Worm (Caenorhabditis elegans) whole organism, young adult: ENCODE measurements around the gene haf-3.
"Not testable (repeated sequence)": the region's sequence is repeated elsewhere in the genome, so short reads cannot be mapped to it uniquely, and the experiment has no call there.

Experiments
- B0019.2 ChIP-seq: fragments of 200-800 bp; sonication (Bioruptor generic); conservative IDR thresholded peaks from 2 replicates; pipeline ENCODE4 v1.3.6; 2022; ENCODE audit warnings: missing genetic modification reagents, missing genetic modification characterization, missing compliant biosample characterization
- B0035.1 ChIP-seq: sonication (generic microtip); optimal IDR thresholded peaks from 2 replicates; lab custom pipeline; 2016; ENCODE audit warnings: missing genetic modification characterization, mild to moderate bottlenecking, missing compliant biosample characterization, missing genotype, missing genetic modification reagents
- B0336.3 ChIP-seq: fragments of 200-800 bp; sonication (Bioruptor generic); IDR thresholded peaks from 2 replicates; pipeline ENCODE4 v1.3.6; 2022; ENCODE audit warnings: missing genetic modification characterization, missing compliant biosample characterization
- C17E4.6 ChIP-seq: fragments of 200-800 bp; sonication (Bioruptor generic); IDR thresholded peaks from 2 replicates; pipeline ENCODE4 v1.3.6; 2022; ENCODE audit warnings: missing genetic modification reagents, missing genetic modification characterization, missing compliant biosample characterization
- F55B11.4 ChIP-seq: sonication (generic microtip); optimal IDR thresholded peaks from 2 replicates; lab custom pipeline; 2016; ENCODE audit warnings: missing compliant biosample characterization, missing genetic modification characterization, borderline replicate concordance; ENCODE audit not compliant: insufficient read depth
- F57A8.1 ChIP-seq: fragments of 200-800 bp; sonication (Bioruptor generic); optimal IDR thresholded peaks from 2 replicates; lab custom pipeline; 2018; ENCODE audit warnings: mild to moderate bottlenecking, missing genetic modification characterization, moderate library complexity, missing compliant biosample characterization
- F57C9.4 ChIP-seq: sonication (generic microtip); optimal IDR thresholded peaks from 2 replicates; lab custom pipeline; 2017; ENCODE audit warnings: mild to moderate bottlenecking, missing genetic modification characterization, missing compliant biosample characterization
- K12H6.12 ChIP-seq: fragments of 200-800 bp; sonication (Bioruptor generic); optimal IDR thresholded peaks from 2 replicates; lab custom pipeline; 2018; ENCODE audit warnings: mild to moderate bottlenecking, missing genetic modification characterization, missing compliant biosample characterization
- Y53F4B.3 ChIP-seq: fragments of 200-800 bp; sonication (Bioruptor generic); IDR thresholded peaks from 2 replicates; pipeline ENCODE4 v1.3.6; 2022; ENCODE audit warnings: missing genetic modification reagents, missing genetic modification characterization, missing compliant biosample characterization
- Y79H2A.3 ChIP-seq: fragments of 200-800 bp; sonication (Bioruptor generic); conservative IDR thresholded peaks from 2 replicates; pipeline ENCODE4 v1.3.6; 2022; ENCODE audit warnings: missing genetic modification reagents, missing genetic modification characterization, missing compliant biosample characterization
- Y95B8A.8 ChIP-seq: fragments of 200-800 bp; sonication (Bioruptor generic); IDR thresholded peaks from 2 replicates; pipeline ENCODE4 v1.3.6; 2022; ENCODE audit warnings: missing genetic modification reagents, missing genetic modification characterization, missing compliant biosample characterization
- akir-1 ChIP-seq: fragments of 200-800 bp; sonication (Bioruptor generic); optimal IDR thresholded peaks from 2 replicates; lab custom pipeline; 2018; ENCODE audit warnings: mild to moderate bottlenecking, missing genetic modification characterization, moderate library complexity, missing compliant biosample characterization
- ama-1 ChIP-seq, 3 experiments: fragments of 150-350 bp in 1 of 3; sonication (generic microtip) in 2 of 3; optimal IDR thresholded peaks; 2 replicates each; lab custom pipeline; 2014 to 2018; ENCODE audit warnings: missing biosample characterization in 2 of 3, missing genetic modification characterization in 2 of 3, missing genetic modification reagents in 2 of 3
- aptf-2 ChIP-seq: fragments of 200-800 bp; sonication (Bioruptor generic); conservative IDR thresholded peaks from 2 replicates; pipeline ENCODE4 v1.3.6; 2022; ENCODE audit warnings: missing genetic modification reagents, missing genetic modification characterization, missing compliant biosample characterization
- aptf-3 ChIP-seq: fragments of 200-800 bp; sonication (Bioruptor generic); IDR thresholded peaks from 2 replicates; pipeline ENCODE4 v1.3.6; 2022; ENCODE audit warnings: missing genetic modification characterization, missing compliant biosample characterization
- atf-7 ChIP-seq: sonication (generic microtip); optimal IDR thresholded peaks from 2 replicates; lab custom pipeline; 2017; ENCODE audit warnings: mild to moderate bottlenecking, missing genetic modification characterization, missing compliant biosample characterization
- athp-1 ChIP-seq: sonication (generic microtip); optimal IDR thresholded peaks from 2 replicates; lab custom pipeline; 2017; ENCODE audit warnings: mild to moderate bottlenecking, missing genetic modification characterization, missing compliant biosample characterization
- ceh-79 ChIP-seq: sonication (generic microtip); optimal IDR thresholded peaks from 2 replicates; lab custom pipeline; 2017; ENCODE audit warnings: mild to moderate bottlenecking, missing genetic modification characterization, missing compliant biosample characterization
- ceh-91 ChIP-seq: fragments of 200-800 bp; sonication (Bioruptor generic); IDR thresholded peaks from 2 replicates; pipeline ENCODE4 v1.3.6; 2022; ENCODE audit warnings: missing genetic modification reagents, missing genetic modification characterization, missing compliant biosample characterization
- chd-7 ChIP-seq: sonication (generic microtip); optimal IDR thresholded peaks from 2 replicates; lab custom pipeline; 2016; ENCODE audit warnings: mild to moderate bottlenecking, missing genetic modification characterization, moderate library complexity, missing compliant biosample characterization
- dox-1 ChIP-seq: fragments of 200-800 bp; sonication (Bioruptor generic); IDR thresholded peaks from 2 replicates; pipeline ENCODE4 v1.3.6; 2022; ENCODE audit warnings: missing genetic modification reagents, missing genetic modification characterization, missing compliant biosample characterization
- dpff-1 ChIP-seq: sonication (generic microtip); optimal IDR thresholded peaks from 2 replicates; lab custom pipeline; 2017; ENCODE audit warnings: mild to moderate bottlenecking, missing genetic modification characterization, missing compliant biosample characterization
- egrh-3 ChIP-seq: fragments of 200-800 bp; sonication (Bioruptor generic); IDR thresholded peaks from 2 replicates; pipeline ENCODE4 v1.3.6; 2022; ENCODE audit warnings: missing genetic modification reagents, missing genetic modification characterization, missing compliant biosample characterization
- lag-1 ChIP-seq: fragments of 200-800 bp; sonication (Bioruptor generic); IDR thresholded peaks from 2 replicates; pipeline ENCODE4 v1.3.6; 2022; ENCODE audit warnings: missing genetic modification reagents, missing genetic modification characterization, missing compliant biosample characterization
- lin-35 ChIP-seq, 3 experiments: fragments of 150-350 bp in 2 of 3; sonication (generic microtip) in 1 of 3; optimal IDR thresholded peaks; 2 replicates each; lab custom pipeline; 2014 to 2018; ENCODE audit warnings: missing biosample characterization in 3 of 3, missing genetic modification characterization in 3 of 3, missing genetic modification reagents in 3 of 3
- lin-40 ChIP-seq: sonication (generic microtip); optimal IDR thresholded peaks from 2 replicates; lab custom pipeline; 2016; ENCODE audit warnings: missing genetic modification characterization, mild to moderate bottlenecking, missing compliant biosample characterization, missing genotype, missing genetic modification reagents
- lin-54 ChIP-seq: fragments of 200-800 bp; sonication (Bioruptor generic); optimal IDR thresholded peaks from 2 replicates; lab custom pipeline; 2018; ENCODE audit warnings: mild to moderate bottlenecking, missing genetic modification characterization, missing compliant biosample characterization
- madf-6 ChIP-seq: fragments of 200-800 bp; sonication (Bioruptor generic); IDR thresholded peaks from 2 replicates; pipeline ENCODE4 v1.3.6; 2022; ENCODE audit warnings: missing genetic modification reagents, missing genetic modification characterization, missing compliant biosample characterization
- mcd-1 ChIP-seq: fragments of 200-800 bp; sonication (Bioruptor generic); IDR thresholded peaks from 2 replicates; pipeline ENCODE4 v1.3.6; 2022; ENCODE audit warnings: missing genetic modification reagents, missing genetic modification characterization, missing compliant biosample characterization
- mel-28 ChIP-seq: sonication (generic microtip); optimal IDR thresholded peaks from 2 replicates; lab custom pipeline; 2016; ENCODE audit warnings: borderline replicate concordance, mild to moderate bottlenecking, missing genetic modification characterization, missing compliant biosample characterization
- mes-4 ChIP-seq: sonication (generic microtip); optimal IDR thresholded peaks from 2 replicates; lab custom pipeline; 2016; ENCODE audit warnings: missing genotype, missing genetic modification characterization, missing compliant biosample characterization
- nfya-1 ChIP-seq: sonication (generic microtip); optimal IDR thresholded peaks from 2 replicates; lab custom pipeline; 2017; ENCODE audit warnings: antibody characterized with exemption, missing compliant biosample characterization, missing genetic modification characterization, borderline replicate concordance; ENCODE audit not compliant: insufficient read depth
- nfyb-1 ChIP-seq: fragments of 200-800 bp; sonication (Bioruptor generic); IDR thresholded peaks from 2 replicates; pipeline ENCODE4 v1.3.6; 2022; ENCODE audit warnings: missing genetic modification reagents, missing genetic modification characterization, missing compliant biosample characterization
- pha-4 ChIP-seq: fragments of 150-350 bp; sonication (generic microtip); optimal IDR thresholded peaks from 2 replicates; lab custom pipeline; 2014; ENCODE audit warnings: missing biosample characterization, missing genetic modification reagents, missing genetic modification characterization
- rcor-1 ChIP-seq: fragments of 200-800 bp; sonication (Bioruptor generic); IDR thresholded peaks from 2 replicates; pipeline ENCODE4 v1.3.6; 2022; ENCODE audit warnings: missing genetic modification reagents, missing genetic modification characterization, missing compliant biosample characterization
- sea-2 ChIP-seq: fragments of 200-800 bp; sonication (Bioruptor generic); IDR thresholded peaks from 2 replicates; pipeline ENCODE4 v1.3.6; 2022; ENCODE audit warnings: missing genetic modification characterization, missing compliant biosample characterization
- snpc-4 ChIP-seq, 5 experiments: fragments of 150-350 bp in 1 of 5; sonication (generic microtip) in 4 of 5; optimal IDR thresholded peaks; 2 replicates each; lab custom pipeline; 2014 to 2018; ENCODE audit warnings: missing genetic modification characterization in 5 of 5, missing biosample characterization in 3 of 5, antibody characterized with exemption in 2 of 5, mild to moderate bottlenecking in 2 of 5, missing compliant biosample characterization in 2 of 5, missing genotype in 2 of 5, moderate library complexity in 2 of 5, missing genetic modification reagents in 1 of 5
- sptf-2 ChIP-seq: fragments of 200-800 bp; sonication (Bioruptor generic); optimal IDR thresholded peaks from 2 replicates; lab custom pipeline; 2018; ENCODE audit warnings: mild to moderate bottlenecking, missing genetic modification characterization, missing compliant biosample characterization
- tbp1 ChIP-seq: fragments of 200-800 bp; sonication (Bioruptor generic); optimal IDR thresholded peaks from 2 replicates; lab custom pipeline; 2018; ENCODE audit warnings: mild to moderate bottlenecking, missing genetic modification characterization, missing compliant biosample characterization
- ztf-18 ChIP-seq: sonication (generic microtip); optimal IDR thresholded peaks from 2 replicates; lab custom pipeline; 2016; ENCODE audit warnings: missing genotype, mild to moderate bottlenecking, missing genetic modification characterization, missing compliant biosample characterization
- ztf-25 ChIP-seq: fragments of 200-800 bp; sonication (Bioruptor generic); IDR thresholded peaks from 2 replicates; pipeline ENCODE4 v1.3.6; 2022; ENCODE audit warnings: missing genetic modification reagents, missing genetic modification characterization, missing compliant biosample characterization
- ztf-3 ChIP-seq: fragments of 200-800 bp; sonication (Bioruptor generic); optimal IDR thresholded peaks from 2 replicates; lab custom pipeline; 2018; ENCODE audit warnings: mild to moderate bottlenecking, missing genetic modification characterization, missing compliant biosample characterization

The haf-3 gene

DNA sequence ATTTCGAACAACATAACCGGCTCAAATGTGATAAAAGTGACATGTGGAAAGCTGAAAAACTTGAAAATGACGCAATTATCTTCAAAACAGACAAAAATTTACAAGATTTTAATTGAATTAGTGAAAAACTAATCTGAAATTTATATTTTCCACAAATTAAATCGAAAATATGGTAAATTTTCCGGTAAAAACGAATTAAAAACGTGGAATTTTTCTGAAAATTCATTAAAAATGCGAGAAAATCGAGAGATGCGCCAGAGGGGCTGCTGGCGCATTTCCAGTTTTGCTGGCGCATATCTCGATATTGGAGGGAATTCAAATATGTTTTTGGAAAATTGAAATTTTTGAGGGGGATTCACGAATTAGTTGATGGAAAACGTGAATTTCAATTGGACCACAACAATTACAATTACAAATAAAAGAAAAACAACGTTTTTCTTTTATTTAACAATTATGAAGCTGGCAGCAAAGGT, at the start of gene haf-3, which contains the start of gene F57A10.2 (continued):
- TF ChIP-seq K12H6.12 (tag; lab: Kevin White, UChicago) (peak; percentile 60), mes-4 (tag; lab: Kevin White, UChicago) (no peak), akir-1 (GFP tag; lab: Kevin White, UChicago) (no peak), aptf-2 (GFP tag; lab: Robert Waterston, UW) (no peak), lin-40 (tag; lab: Kevin White, UChicago) (peak; percentile 93), chd-7 (tag; lab: Kevin White, UChicago) (peak; percentile 38), ztf-25 (GFP tag; lab: Robert Waterston, UW) (no peak), atf-7 (tag; lab: Kevin White, UChicago) (peak; percentile 55), Y95B8A.8 (GFP tag; lab: Robert Waterston, UW) (no peak), Y53F4B.3 (GFP tag; lab: Robert Waterston, UW) (no peak), C17E4.6 (GFP tag; lab: Robert Waterston, UW) (no peak), sptf-2 (no peak), madf-6 (GFP tag; lab: Robert Waterston, UW) (peak; percentile 85), Y79H2A.3 (no peak), nfya-1 (tag; lab: Kevin White, UChicago) (no peak), ceh-91 (GFP tag; lab: Robert Waterston, UW) (peak; percentile 67), nfyb-1 (GFP tag; lab: Robert Waterston, UW) (peak; percentile 92), ama-1 (optimal IDR thresholded peaks at IDR 0.05; lab: Kevin White, UChicago) (no peak), ama-1 (GFP tag; optimal IDR thresholded peaks at IDR 0.05; lab: Kevin White, UChicago) (no peak), F55B11.4 (tag; lab: Kevin White, UChicago) (no peak), ztf-18 (tag; lab: Kevin White, UChicago) (peak; percentile 98), rcor-1 (peak; percentile 90), lin-35 (GFP tag; optimal IDR thresholded peaks at IDR 0.05; lab: Kevin White, UChicago) (peak; percentile 81 to 97 (median 92)), B0019.2 (GFP tag; lab: Robert Waterston, UW) (no peak), ceh-79 (tag; lab: Kevin White, UChicago) (no peak), dox-1 (peak; percentile 93), egrh-3 (no peak), mel-28 (tag; lab: Kevin White, UChicago) (no peak), B0336.3 (GFP tag; lab: Robert Waterston, UW) (peak; percentile 86), lin-54 (GFP tag; lab: Kevin White, UChicago) (peak; percentile 99)

DNA sequence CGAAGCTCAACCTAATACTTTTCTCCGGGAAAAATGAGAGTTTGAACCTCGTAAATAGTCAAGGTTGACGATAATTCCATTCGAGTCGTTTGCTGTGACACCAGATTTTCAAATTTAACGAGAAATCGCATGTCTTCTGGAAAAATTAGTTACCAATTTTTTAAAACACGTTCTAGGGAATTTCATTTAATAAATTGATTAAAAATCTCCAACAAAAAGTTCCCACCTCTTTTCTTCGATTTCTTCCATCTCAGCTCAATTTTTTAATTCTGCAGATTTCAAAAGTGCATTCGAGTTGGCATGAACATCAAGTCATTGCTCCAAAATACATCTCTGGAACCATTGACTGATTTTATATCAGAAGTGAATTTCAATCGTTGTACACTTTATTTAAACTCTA, 46.0 kb upstream of the haf-3 start, which contains the start of gene nhr-282:
TSS of gene nhr-282 (plus strand) at position 301 of the 400 bp plus-strand sequence.
- TF ChIP-seq snpc-4 (GFP tag; optimal IDR thresholded peaks at IDR 0.05; lab: Kevin White, UChicago); snpc-4 (tag; optimal IDR thresholded peaks at IDR 0.05; lab: Kevin White, UChicago); F55B11.4 (tag; lab: Kevin White, UChicago); B0035.1 (tag; lab: Kevin White, UChicago): not testable (repeated sequence)

DNA sequence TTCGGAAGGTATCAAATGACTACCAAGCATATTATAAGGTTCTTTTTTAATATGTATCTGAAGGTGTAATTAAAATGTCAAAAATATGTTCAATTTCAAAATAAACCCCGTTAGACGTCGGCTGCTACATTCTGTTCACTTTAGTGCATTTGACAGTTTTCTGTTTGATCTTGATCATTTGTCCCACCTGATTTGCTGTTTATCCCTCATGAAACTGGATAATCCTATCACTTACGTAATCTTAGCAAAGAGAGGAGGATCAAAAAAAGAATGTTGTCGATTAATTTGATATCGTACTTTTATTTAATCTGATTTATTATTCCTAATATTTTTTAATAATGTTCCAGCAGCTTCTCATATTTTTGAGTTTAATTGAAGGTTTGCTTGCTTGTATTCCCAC, 44.5 kb upstream of the haf-3 start, which contains the start of gene F54B8.1:
TSS of gene F54B8.1 (plus strand) at position 301 of the 400 bp plus-strand sequence.
- no peak for TF ChIP-seq F57A8.1 (GFP tag; lab: Kevin White, UChicago)
- no peak for TF ChIP-seq aptf-3 (GFP tag; lab: Robert Waterston, UW)
- no peak for TF ChIP-seq dpff-1 (tag; lab: Kevin White, UChicago)
- no peak for TF ChIP-seq lag-1 (GFP tag; lab: Robert Waterston, UW)
- TF ChIP-seq Y53F4B.3 (GFP tag; lab: Robert Waterston, UW), result no peak
- no peak for TF ChIP-seq F57C9.4 (tag; lab: Kevin White, UChicago)
- TF ChIP-seq F55B11.4 (tag; lab: Kevin White, UChicago), result no peak
- TF ChIP-seq athp-1, result no peak
- no peak for TF ChIP-seq B0336.3 (GFP tag; lab: Robert Waterston, UW)
- TF ChIP-seq pha-4, result no peak
- no peak for TF ChIP-seq nfyb-1 (GFP tag; lab: Robert Waterston, UW)
- TF ChIP-seq tbp1 (GFP tag; lab: Kevin White, UChicago), result no peak
- TF ChIP-seq sea-2 (GFP tag; lab: Robert Waterston, UW), result no peak
- TF ChIP-seq mel-28 (tag; lab: Kevin White, UChicago), result no peak
- no peak for TF ChIP-seq ztf-3 (GFP tag; lab: Kevin White, UChicago)
- no peak for TF ChIP-seq mcd-1 (GFP tag; lab: Robert Waterston, UW)
